Worm (Caenorhabditis elegans) whole organism, L4 larva: ENCODE data around the gene octr-1.
A peak's percentile ranks its signal among the peaks of the same experiment; 100 is the strongest.

Experiments
- D1046.2 ChIP-seq: fragments of 200-800 bp; sonication (Bioruptor generic); IDR thresholded peaks from 2 replicates; pipeline ENCODE4 v1.3.6; 2022; ENCODE audit warnings: missing genetic modification characterization, missing compliant biosample characterization
- F10B5.3 ChIP-seq: sonication (generic microtip); optimal IDR thresholded peaks from 2 replicates; lab custom pipeline; 2016; ENCODE audit warnings: mild to moderate bottlenecking, missing genetic modification characterization, missing compliant biosample characterization
- F49E8.2 ChIP-seq: sonication (generic microtip); optimal IDR thresholded peaks from 2 replicates; lab custom pipeline; 2016; ENCODE audit warnings: missing compliant biosample characterization, mild to moderate bottlenecking, missing genetic modification characterization, borderline replicate concordance
- T20F7.1 ChIP-seq: fragments of 200-800 bp; sonication (Bioruptor generic); optimal IDR thresholded peaks from 2 replicates; lab custom pipeline; 2018; ENCODE audit warnings: mild to moderate bottlenecking, missing genetic modification characterization, missing compliant biosample characterization
- Y105C5A.15 ChIP-seq: fragments of 200-800 bp; sonication (Bioruptor generic); IDR thresholded peaks from 2 replicates; pipeline ENCODE4 v1.3.6; 2022; ENCODE audit warnings: missing genetic modification characterization, missing compliant biosample characterization
- Y48G9A.11 ChIP-seq: fragments of 200-800 bp; sonication (Bioruptor generic); IDR thresholded peaks from 2 replicates; pipeline ENCODE4 v1.3.6; 2022; ENCODE audit warnings: missing genetic modification reagents, missing genetic modification characterization, missing compliant biosample characterization
- Y75B8A.6 ChIP-seq: fragments of 200-800 bp; sonication (Bioruptor generic); IDR thresholded peaks from 2 replicates; pipeline ENCODE4 v1.3.6; 2022; ENCODE audit warnings: missing genetic modification reagents, missing genetic modification characterization, missing compliant biosample characterization
- aha-1 ChIP-seq: fragments of 150-350 bp; peaks from one replicate; lab custom pipeline; 2014; ENCODE audit warnings: missing biosample characterization, missing genetic modification characterization
- aly-2 ChIP-seq: sonication (generic microtip); optimal IDR thresholded peaks from 2 replicates; lab custom pipeline; 2018; ENCODE audit warnings: missing biosample characterization, missing genetic modification characterization
- ceh-32 ChIP-seq: sonication (generic microtip); optimal IDR thresholded peaks from 2 replicates; lab custom pipeline; 2016; ENCODE audit warnings: mild to moderate bottlenecking, missing genetic modification characterization, missing compliant biosample characterization; ENCODE audit not compliant: poor library complexity
- ceh-62 ChIP-seq: sonication (generic microtip); optimal IDR thresholded peaks from 2 replicates; lab custom pipeline; 2017; ENCODE audit warnings: missing biosample characterization, missing genetic modification characterization
- ces-1 ChIP-seq: fragments of 150-350 bp; sonication (generic microtip); optimal IDR thresholded peaks from 4 replicates; lab custom pipeline; 2014; ENCODE audit warnings: missing biosample characterization, missing genetic modification reagents, missing genetic modification characterization
- dmd-8 ChIP-seq: fragments of 200-800 bp; sonication (Bioruptor generic); IDR thresholded peaks from 2 replicates; pipeline ENCODE4 v1.3.6; 2022; ENCODE audit warnings: missing genetic modification characterization, missing compliant biosample characterization
- duxl-1 ChIP-seq: sonication (generic microtip); optimal IDR thresholded peaks from 2 replicates; lab custom pipeline; 2016; ENCODE audit warnings: mild to moderate bottlenecking, missing genetic modification characterization, moderate library complexity, missing compliant biosample characterization; ENCODE audit not compliant: poor library complexity
- dve-1 ChIP-seq: sonication (generic microtip); optimal IDR thresholded peaks from 2 replicates; lab custom pipeline; 2017; ENCODE audit warnings: antibody characterized with exemption, mild to moderate bottlenecking, missing genetic modification characterization, missing compliant biosample characterization; ENCODE audit not compliant: insufficient read depth
- egl-27 ChIP-seq: sonication (generic microtip); optimal IDR thresholded peaks from 3 replicates; lab custom pipeline; 2017; ENCODE audit warnings: missing biosample characterization, missing genetic modification reagents, missing genetic modification characterization
- gei-8 ChIP-seq: fragments of 200-800 bp; sonication (Bioruptor generic); optimal IDR thresholded peaks from 2 replicates; lab custom pipeline; 2018; ENCODE audit warnings: mild to moderate bottlenecking, missing genetic modification characterization, missing compliant biosample characterization
- hlh-11 ChIP-seq: fragments of 200-800 bp; sonication (Bioruptor generic); optimal IDR thresholded peaks from 2 replicates; lab custom pipeline; 2018; ENCODE audit warnings: mild to moderate bottlenecking, missing genetic modification characterization, missing compliant biosample characterization
- hmg-1.1 ChIP-seq: fragments of 200-800 bp; sonication (Bioruptor generic); IDR thresholded peaks from 2 replicates; pipeline ENCODE4 v1.3.6; 2022; ENCODE audit warnings: missing genetic modification reagents, missing genetic modification characterization, missing compliant biosample characterization
- lin-15B ChIP-seq: fragments of 150-350 bp; sonication (generic microtip); optimal IDR thresholded peaks from 3 replicates; lab custom pipeline; 2014; ENCODE audit warnings: missing biosample characterization, missing genetic modification characterization
- lin-38 ChIP-seq: fragments of 200-800 bp; sonication (Bioruptor generic); IDR thresholded peaks from 2 replicates; pipeline ENCODE4 v1.3.6; 2022; ENCODE audit warnings: missing genetic modification reagents, missing genetic modification characterization, missing compliant biosample characterization
- lin-39 ChIP-seq: fragments of 150-350 bp; optimal IDR thresholded peaks from 2 replicates; lab custom pipeline; 2014; ENCODE audit warnings: missing biosample characterization, missing genetic modification reagents, missing genetic modification characterization
- lsy-2 ChIP-seq, 2 experiments: fragments of 150-350 bp in 1 of 2; sonication (generic microtip) in 1 of 2; optimal IDR thresholded peaks; 2 replicates each; lab custom pipeline; 2014 to 2017; ENCODE audit warnings: missing biosample characterization in 2 of 2, missing genetic modification characterization in 2 of 2
- mdl-1 ChIP-seq, 2 experiments: fragments of 150-350 bp in 1 of 2; sonication (generic microtip) in 1 of 2; optimal IDR thresholded peaks; 2 replicates each; lab custom pipeline; 2014 to 2017; ENCODE audit warnings: missing biosample characterization in 2 of 2, missing genetic modification characterization in 2 of 2
- mep-1 ChIP-seq: fragments of 150-350 bp; sonication (generic microtip); optimal IDR thresholded peaks from 3 replicates; lab custom pipeline; 2014; ENCODE audit warnings: missing biosample characterization, missing genetic modification characterization
- mxl-3 ChIP-seq: fragments of 200-800 bp; sonication (Bioruptor generic); optimal IDR thresholded peaks from 2 replicates; lab custom pipeline; 2018; ENCODE audit warnings: mild to moderate bottlenecking, missing genetic modification characterization, missing compliant biosample characterization
- nhr-76 ChIP-seq: fragments of 150-350 bp; optimal IDR thresholded peaks from 2 replicates; lab custom pipeline; 2014; ENCODE audit warnings: missing biosample characterization, missing genetic modification characterization
- rbr-2 ChIP-seq: sonication (generic microtip); optimal IDR thresholded peaks from 2 replicates; lab custom pipeline; 2016; ENCODE audit warnings: missing genotype, missing genetic modification characterization, missing compliant biosample characterization
- set-16 ChIP-seq: fragments of 200-800 bp; sonication (Bioruptor generic); IDR thresholded peaks from 2 replicates; pipeline ENCODE4 v1.3.6; 2022; ENCODE audit warnings: missing genetic modification reagents, missing genetic modification characterization, missing compliant biosample characterization
- skn-1 ChIP-seq: fragments of 150-350 bp; optimal IDR thresholded peaks from 2 replicates; lab custom pipeline; 2014; ENCODE audit warnings: missing biosample characterization, missing genetic modification characterization
- tag-97 ChIP-seq: fragments of 200-800 bp; sonication (Bioruptor generic); IDR thresholded peaks from 2 replicates; pipeline ENCODE4 v1.3.6; 2022; ENCODE audit warnings: missing genetic modification characterization, missing compliant biosample characterization
- unc-130 ChIP-seq: sonication (generic microtip); optimal IDR thresholded peaks from 2 replicates; lab custom pipeline; 2016; ENCODE audit warnings: missing genetic modification reagents, missing genetic modification characterization, missing compliant biosample characterization
- unc-62 ChIP-seq, 3 experiments: fragments of 150-350 bp in 1 of 3; sonication (generic microtip); optimal IDR thresholded peaks in 2 of 3; peaks in 1 of 3; 1 replicate in 1 of 3; 2 replicates in 2 of 3; lab custom pipeline; 2014 to 2017; ENCODE audit warnings: missing biosample characterization in 3 of 3, missing genetic modification characterization in 3 of 3, missing genetic modification reagents in 3 of 3, missing genotype in 1 of 3
- zag-1 ChIP-seq: fragments of 150-350 bp; optimal IDR thresholded peaks from 2 replicates; lab custom pipeline; 2014; ENCODE audit warnings: missing biosample characterization, missing genetic modification characterization
- zfp-3 ChIP-seq: fragments of 200-800 bp; sonication (Bioruptor generic); conservative IDR thresholded peaks from 2 replicates; pipeline ENCODE4 v1.3.6; 2022; ENCODE audit warnings: missing genetic modification reagents, missing genetic modification characterization, missing compliant biosample characterization
- zip-11 ChIP-seq: fragments of 200-800 bp; sonication (Bioruptor generic); IDR thresholded peaks from 2 replicates; pipeline ENCODE4 v1.3.6; 2022; ENCODE audit warnings: missing genetic modification characterization, missing compliant biosample characterization
- zip-2 ChIP-seq: fragments of 150-350 bp; optimal IDR thresholded peaks from 2 replicates; lab custom pipeline; 2014; ENCODE audit warnings: missing biosample characterization, missing genetic modification characterization
- ztf-7 ChIP-seq: fragments of 150-350 bp; optimal IDR thresholded peaks from 2 replicates; lab custom pipeline; 2014; ENCODE audit warnings: missing biosample characterization, missing genetic modification characterization

octr-1 gene

ce11 chrX:5591830-5592229 is 19.2 kb downstream of the octr-1 start (continued):
- TF ChIP-seq zfp-3 (GFP tag; lab: Robert Waterston, UW) (no peak), dmd-8 (GFP tag; lab: Robert Waterston, UW) (no peak), gei-8 (GFP tag; lab: Kevin White, UChicago) (no peak), lin-38 (no peak), lin-39 (no peak), Y48G9A.11 (no peak), dve-1 (tag; lab: Kevin White, UChicago) (no peak), ces-1 (GFP tag; lab: Kevin White, UChicago) (no peak), zag-1 (tag; lab: Kevin White, UChicago) (no peak), D1046.2 (no peak), hmg-1.1 (peak; percentile 67), ceh-32 (no peak), mep-1 (tag; lab: Kevin White, UChicago) (peak; percentile 57), mdl-1 (tag; optimal IDR thresholded peaks at IDR 0.05; lab: Kevin White, UChicago) (peak in 1 of 2 experiments; percentile 8), aha-1 (tag; lab: Kevin White, UChicago) (peak; percentile 93), unc-130 (GFP tag; lab: Kevin White, UChicago) (no peak), ztf-7 (tag; lab: Kevin White, UChicago) (no peak), skn-1 (tag; lab: Kevin White, UChicago) (no peak), tag-97 (no peak)

- TF ChIP-seq rbr-2: no peak
- TF ChIP-seq duxl-1 (tag; lab: Kevin White, UChicago): no peak
- peak; percentile 2 for TF ChIP-seq ces-1 (GFP tag; lab: Kevin White, UChicago)
These were observed 31.3 kb downstream of the octr-1 start for ce11 chrX:5579714-5580265.

ce11 chrX:5572638-5573037 is 38.4 kb downstream of the octr-1 start:
- TF ChIP-seq ceh-62 (tag; lab: Kevin White, UChicago) (no peak), set-16 (peak; percentile 66), Y48G9A.11 (0 out of 2 replicates have a peak, but pooled peaks have one; percentile 7)

- TF ChIP-seq unc-62 (GFP tag; optimal IDR thresholded peaks at IDR 0.05 in 1 of 2; lab: Kevin White, UChicago): no peak
- no peak for TF ChIP-seq unc-62 (tag; optimal IDR thresholded peaks at IDR 0.05; lab: Kevin White, UChicago)
- TF ChIP-seq ceh-62 (tag; lab: Kevin White, UChicago): no peak
- no peak for TF ChIP-seq lin-39
- no peak for TF ChIP-seq egl-27
- TF ChIP-seq hlh-11 (tag; lab: Kevin White, UChicago): no peak
- TF ChIP-seq aha-1 (tag; lab: Kevin White, UChicago): no peak
- TF ChIP-seq F49E8.2 (tag; lab: Kevin White, UChicago): no peak
- TF ChIP-seq zip-2: no peak
- TF ChIP-seq hmg-1.1: no peak
- TF ChIP-seq lsy-2 (tag; optimal IDR thresholded peaks at IDR 0.05; lab: Kevin White, UChicago): no peak
- no peak for TF ChIP-seq tag-97
- TF ChIP-seq, all 104 proteins: peak for 0
These were observed 43.6 kb downstream of the octr-1 start, which contains the start of gene mec-2 for ce11 chrX:5567454-5567853. mec-2 (plus strand) TSS chrX:5567754.

ce11 chrX:5565478-5565877 is 45.6 kb downstream of the octr-1 start:
- TF ChIP-seq hlh-11 (tag; lab: Kevin White, UChicago): no peak
- TF ChIP-seq mxl-3 (GFP tag; lab: Kevin White, UChicago): no peak
- no peak for TF ChIP-seq zag-1 (tag; lab: Kevin White, UChicago)
- no peak for TF ChIP-seq Y105C5A.15 (GFP tag; lab: Robert Waterston, UW)
- no peak for TF ChIP-seq T20F7.1 (GFP tag; lab: Kevin White, UChicago)
- no peak for TF ChIP-seq Y75B8A.6 (GFP tag; lab: Robert Waterston, UW)
- TF ChIP-seq aly-2 (tag; lab: Kevin White, UChicago): no peak
- no peak for TF ChIP-seq zip-11
- TF ChIP-seq F10B5.3 (tag; lab: Kevin White, UChicago): no peak
- no peak for TF ChIP-seq hmg-1.1
- TF ChIP-seq nhr-76 (tag; lab: Kevin White, UChicago): no peak
- no peak for TF ChIP-seq lin-15B
- TF ChIP-seq aha-1 (tag; lab: Kevin White, UChicago): no peak
